Worm (Caenorhabditis elegans): ENCODE measurements around the gene bud-31.

bud-31 gene

ce11 chrIII:9696417-9696816, at the start of gene bud-31:
Gene bud-31, minus strand, starts transcription at chrIII:9696517.
- TF ChIP-seq elt-4 (tag; optimal IDR thresholded peaks at IDR 0.05) = no peak
- TF ChIP-seq tbx-7 (tag; optimal IDR thresholded peaks at IDR 0.05) = no peak
- TF ChIP-seq nhr-232 (tag; optimal IDR thresholded peaks at IDR 0.05) = no peak
- TF ChIP-seq ceh-19 (GFP tag; optimal IDR thresholded peaks at IDR 0.05) = no peak
- TF ChIP-seq elt-2 (tag; optimal IDR thresholded peaks at IDR 0.05) = no peak
- TF ChIP-seq pax-1 (tag; optimal IDR thresholded peaks at IDR 0.05) = no peak
- TF ChIP-seq pat-9 (tag; optimal IDR thresholded peaks at IDR 0.05) = no peak
- TF ChIP-seq hlh-15 (tag; optimal IDR thresholded peaks at IDR 0.05) = no peak
- TF ChIP-seq hlh-30 (tag; optimal IDR thresholded peaks at IDR 0.05; ENCODE audit: insufficient read depth) = no peak
- TF ChIP-seq npax-4 (tag; optimal IDR thresholded peaks at IDR 0.05) = no peak
- TF ChIP-seq sdc-2 (tag; optimal IDR thresholded peaks at IDR 0.05) = no peak
- TF ChIP-seq eyg-1 (tag; optimal IDR thresholded peaks at IDR 0.05) = no peak
- no peak for TF ChIP-seq fkh-10 (GFP tag; optimal IDR thresholded peaks at IDR 0.05)
- TF ChIP-seq ceh-30 (tag; optimal IDR thresholded peaks at IDR 0.05) = no peak

ce11 chrIII:9745333-9745897, 49.1 kb upstream of the bud-31 start:
- TF ChIP-seq ref-2 (tag; optimal IDR thresholded peaks at IDR 0.05) (peak; percentile 22), ceh-34 (tag; optimal IDR thresholded peaks at IDR 0.05) (peak; percentile 4), rnt-1 (tag; optimal IDR thresholded peaks at IDR 0.05) (peak; percentile 5), lin-11 (tag; optimal IDR thresholded peaks at IDR 0.05) (no peak), hlh-13 (GFP tag; optimal IDR thresholded peaks at IDR 0.05) (no peak), nfya-1 (tag; optimal IDR thresholded peaks at IDR 0.05) (peak; percentile 11), ceh-6 (GFP tag; optimal IDR thresholded peaks at IDR 0.05) (no peak)

ce11 chrIII:9744525-9744924, 48.2 kb upstream of the bud-31 start:
- TF ChIP-seq ceh-18 (tag; optimal IDR thresholded peaks at IDR 0.05) = peak; percentile 3
- peak; percentile 14 for TF ChIP-seq unc-55 (GFP tag; optimal IDR thresholded peaks at IDR 0.05)
- TF ChIP-seq K02D7.2 (tag; optimal IDR thresholded peaks at IDR 0.05) = no peak
- TF ChIP-seq fax-1 (tag; optimal IDR thresholded peaks at IDR 0.05) = no peak
- no peak for TF ChIP-seq ceh-24 (tag; optimal IDR thresholded peaks at IDR 0.05)
- TF ChIP-seq sox-4 (tag; optimal IDR thresholded peaks at IDR 0.05) = no peak

ce11 chrIII:9743239-9743638, 46.9 kb upstream of the bud-31 start, which contains the start of gene T05G5.1:
Gene T05G5.1, minus strand, starts transcription at chrIII:9743339.
- TF ChIP-seq nfya-1 (tag; optimal IDR thresholded peaks at IDR 0.05) (no peak), C08G9.2 (tag; optimal IDR thresholded peaks at IDR 0.05) (no peak), F13H6.1 (tag; optimal IDR thresholded peaks at IDR 0.05) (no peak)

- TF ChIP-seq tbx-2 (tag; optimal IDR thresholded peaks at IDR 0.05) (peak; percentile 2), fkh-6 (tag; optimal IDR thresholded peaks at IDR 0.05) (no peak), sox-2 (GFP tag; IDR thresholded peaks at IDR 0.05) (no peak), unc-55 (GFP tag; optimal IDR thresholded peaks at IDR 0.05) (peak; percentile 57), C08G9.2 (tag; optimal IDR thresholded peaks at IDR 0.05) (no peak), ceh-6 (GFP tag; optimal IDR thresholded peaks at IDR 0.05) (no peak), hlh-6 (tag; optimal IDR thresholded peaks at IDR 0.05) (no peak), nfya-1 (tag; optimal IDR thresholded peaks at IDR 0.05) (peak; percentile 0), K09A11.1 (tag; optimal IDR thresholded peaks at IDR 0.05; ENCODE audit: insufficient read depth) (no peak), ref-2 (tag; optimal IDR thresholded peaks at IDR 0.05) (peak; percentile 33), tbx-7 (tag; optimal IDR thresholded peaks at IDR 0.05) (no peak), odd-2 (tag; optimal IDR thresholded peaks at IDR 0.05) (no peak)
These were observed 45.7 kb upstream of the bud-31 start for ce11 chrIII:9741985-9742384.
